Fruit fly (Drosophila melanogaster): ENCODE data around the gene Sarm.

Gene Sarm

DNA sequence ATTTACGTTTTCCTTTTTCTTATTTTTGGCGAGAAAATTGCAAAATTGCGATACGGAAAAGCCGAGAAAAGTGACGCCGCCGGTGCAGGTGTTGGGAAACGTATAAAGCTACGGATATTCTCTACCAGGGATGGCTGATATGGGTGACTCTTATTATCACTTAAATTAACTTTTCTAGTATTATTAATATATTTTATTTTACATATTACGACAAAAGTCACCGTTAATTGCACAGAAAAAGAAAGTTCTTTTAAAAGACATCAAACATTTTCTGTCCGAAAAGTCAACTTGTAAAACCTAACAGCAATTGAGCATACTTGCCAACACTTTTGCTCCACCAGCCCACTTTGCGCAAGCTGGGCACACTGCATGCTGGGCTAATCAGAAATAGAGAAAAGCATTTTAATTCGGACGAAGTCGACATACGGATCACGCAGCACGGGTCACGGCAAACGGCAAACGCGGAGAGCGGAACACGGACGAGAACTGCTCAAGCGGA lies 64.1 kb downstream of the Sarm start, which contains the start of the genes Cds and Uba2 (continued):
- peak; percentile 66 for TF ChIP-seq ftz-f1 (GFP tag; optimal IDR thresholded peaks at IDR 0.05)
- no peak for TF ChIP-seq br (optimal IDR thresholded peaks at IDR 0.05)
- TF ChIP-seq CG2202 (tag; optimal IDR thresholded peaks at IDR 0.05), result peak; percentile 88
- TF ChIP-seq Abd-B (GFP tag; optimal IDR thresholded peaks at IDR 0.05), result peak; percentile 92
- peak; percentile 91 for TF ChIP-seq CG11456 (GFP tag; IDR thresholded peaks at IDR 0.05)
- TF ChIP-seq Mad (GFP tag; optimal IDR thresholded peaks at IDR 0.05), result peak; percentile 83
- TF ChIP-seq gsb (GFP tag; IDR thresholded peaks at IDR 0.05), result peak; percentile 65
- peak; percentile 81 for TF ChIP-seq Optix (GFP tag; IDR thresholded peaks at IDR 0.05)
- TF ChIP-seq Ada2b (GFP tag; IDR thresholded peaks at IDR 0.05), result peak; percentile 92
- TF ChIP-seq tio (GFP tag; optimal IDR thresholded peaks at IDR 0.05), result peak; percentile 83
- peak; percentile 19 for TF ChIP-seq CG10565 (GFP tag; optimal IDR thresholded peaks at IDR 0.05)
- TF ChIP-seq CG30431 (GFP tag; optimal IDR thresholded peaks at IDR 0.05), result peak; percentile 81
- TF ChIP-seq CG4424 (GFP tag; optimal IDR thresholded peaks at IDR 0.05), result peak; percentile 94
- peak; percentile 94 for TF ChIP-seq CG15514 (GFP tag; optimal IDR thresholded peaks at IDR 0.05)
- peak; percentile 73 for TF ChIP-seq Nf-YB (GFP tag; optimal IDR thresholded peaks at IDR 0.05)
- peak; percentile 77 for TF ChIP-seq Ets97D (GFP tag; optimal IDR thresholded peaks at IDR 0.05)
- TF ChIP-seq caup (GFP tag; optimal IDR thresholded peaks at IDR 0.05; ENCODE audit: severe bottlenecking), result peak; percentile 95
- TF ChIP-seq Dll (GFP tag; IDR thresholded peaks at IDR 0.05; ENCODE audit: partially characterized antibody), result no peak
- TF ChIP-seq CG8089 (GFP tag; optimal IDR thresholded peaks at IDR 0.05), result peak; percentile 45
- TF ChIP-seq CG16863 (GFP tag; optimal IDR thresholded peaks at IDR 0.05), result peak; percentile 75
- peak; percentile 77 for TF ChIP-seq ham (GFP tag; IDR thresholded peaks at IDR 0.05)
- TF ChIP-seq row (GFP tag; IDR thresholded peaks at IDR 0.05), result peak; percentile 97
- TF ChIP-seq Sox100B (GFP tag; optimal IDR thresholded peaks at IDR 0.05), result peak; percentile 90
- peak; percentile 3 for TF ChIP-seq CG14965 (GFP tag; optimal IDR thresholded peaks at IDR 0.05; ENCODE audit: borderline replicate concordance)
- TF ChIP-seq CG15011 (GFP tag; optimal IDR thresholded peaks at IDR 0.05), result no peak
- TF ChIP-seq lov (optimal IDR thresholded peaks at IDR 0.05), result no peak
- peak; percentile 77 for TF ChIP-seq lov (GFP tag; IDR thresholded peaks at IDR 0.05)
- TF ChIP-seq kay (GFP tag; optimal IDR thresholded peaks at IDR 0.05), result peak; percentile 90
- TF ChIP-seq Atf6 (GFP tag; IDR thresholded peaks at IDR 0.05), result peak; percentile 93
- peak; percentile 93 for TF ChIP-seq CG10147 (GFP tag; optimal IDR thresholded peaks at IDR 0.05)
- TF ChIP-seq ab (GFP tag; optimal IDR thresholded peaks at IDR 0.05), result peak; percentile 41
- TF ChIP-seq Hand (GFP tag; optimal IDR thresholded peaks at IDR 0.05), result peak; percentile 86
- peak; percentile 39 for TF ChIP-seq hkb (optimal IDR thresholded peaks at IDR 0.05)
- TF ChIP-seq hkb (GFP tag; IDR thresholded peaks at IDR 0.05), result peak; percentile 91
- TF ChIP-seq bbx (GFP tag; IDR thresholded peaks at IDR 0.05; ENCODE audit: partially characterized antibody), result peak; percentile 57; the same call in 1 of the 2 replicates
- TF ChIP-seq Atf3 (GFP tag; optimal IDR thresholded peaks at IDR 0.05), result peak; percentile 49
- no peak for TF ChIP-seq CG7745 (tag; optimal IDR thresholded peaks at IDR 0.05)
- TF ChIP-seq shn (GFP tag; optimal IDR thresholded peaks at IDR 0.05), result peak; percentile 75
- TF ChIP-seq sug (tag; optimal IDR thresholded peaks at IDR 0.05), result peak; percentile 96
- TF ChIP-seq luna (GFP tag; optimal IDR thresholded peaks at IDR 0.05), result peak; percentile 63
- TF ChIP-seq disco-r (GFP tag; optimal IDR thresholded peaks at IDR 0.05), result peak; percentile 23
- peak; percentile 85 for TF ChIP-seq ATbp (GFP tag; optimal IDR thresholded peaks at IDR 0.05)
- peak; percentile 96 for TF ChIP-seq Rfx (GFP tag; IDR thresholded peaks at IDR 0.05)
- no peak for TF ChIP-seq sc (optimal IDR thresholded peaks at IDR 0.05)
- peak; percentile 85 for TF ChIP-seq sc (GFP tag; optimal IDR thresholded peaks at IDR 0.05)
- peak; percentile 85 for TF ChIP-seq CrebB (tag; optimal IDR thresholded peaks at IDR 0.05)
- peak; percentile 88 for TF ChIP-seq NFAT (GFP tag; IDR thresholded peaks at IDR 0.05)
- TF ChIP-seq slp2 (GFP tag; optimal IDR thresholded peaks at IDR 0.05), result peak; percentile 70
- peak; percentile 94 for TF ChIP-seq Meics (GFP tag; optimal IDR thresholded peaks at IDR 0.05)
- peak; percentile 87 for TF ChIP-seq stc (GFP tag; IDR thresholded peaks at IDR 0.05)
- TF ChIP-seq CG15269 (tag; optimal IDR thresholded peaks at IDR 0.05), result peak; percentile 93
- peak; percentile 60 for TF ChIP-seq CG13287 (GFP tag; IDR thresholded peaks at IDR 0.05; ENCODE audit: partially characterized antibody)

Measured in whole organism, embryonic.